Worm (Caenorhabditis elegans): ENCODE results near the gene nspb-10.
A peak's percentile ranks its signal among the peaks of the same experiment; 100 is the strongest.

The nspb-10 gene

ce11 chrII:14598367-14598766 is 10.3 kb upstream of the nspb-10 start (continued):
- TF ChIP-seq Y75B8A.6 (GFP tag; IDR thresholded peaks at IDR 0.05) (no peak), dve-1 (tag; optimal IDR thresholded peaks at IDR 0.05; ENCODE audit: insufficient read depth) (peak; percentile 99), aly-2 (tag; optimal IDR thresholded peaks at IDR 0.05) (no peak), nhr-42 (GFP tag; IDR thresholded peaks at IDR 0.05) (peak; percentile 73), ctbp-1 (GFP tag; IDR thresholded peaks at IDR 0.05) (no peak), lin-13 (GFP tag; optimal IDR thresholded peaks at IDR 0.05) (peak; percentile 37), php-3 (GFP tag; IDR thresholded peaks at IDR 0.05) (peak; percentile 51), F37D6.2 (tag; optimal IDR thresholded peaks at IDR 0.05) (no peak), R02D3.7 (tag; optimal IDR thresholded peaks at IDR 0.05) (no peak), dmd-6 (GFP tag; IDR thresholded peaks at IDR 0.05) (peak; percentile 77), unc-130 (GFP tag; optimal IDR thresholded peaks at IDR 0.05) (no peak), rbr-2 (tag; optimal IDR thresholded peaks at IDR 0.05) (no peak), tag-97 (GFP tag; IDR thresholded peaks at IDR 0.05) (no peak), Y105C5A.15 (GFP tag; IDR thresholded peaks at IDR 0.05) (no peak), nhr-10 (tag; optimal IDR thresholded peaks at IDR 0.05) (peak; percentile 67), sdz-12 (GFP tag; optimal IDR thresholded peaks at IDR 0.05) (no peak), zfp-2 (tag; optimal IDR thresholded peaks at IDR 0.05) (no peak), mes-2 (tag; optimal IDR thresholded peaks at IDR 0.05; ENCODE audit: poor library complexity, severe bottlenecking) (peak; percentile 56), ceh-62 (tag; optimal IDR thresholded peaks at IDR 0.05) (no peak), hlh-30 (tag; optimal IDR thresholded peaks at IDR 0.05; ENCODE audit: insufficient read depth) (peak; percentile 97), nhr-102 (tag; optimal IDR thresholded peaks at IDR 0.05) (peak; percentile 48), nhr-11 (tag; optimal IDR thresholded peaks at IDR 0.05) (peak; percentile 92), set-16 (GFP tag; IDR thresholded peaks at IDR 0.05) (no peak), T26A8.4 (GFP tag; IDR thresholded peaks at IDR 0.05) (peak; percentile 61; the same call in 1 of the 2 replicates), nhr-41 (GFP tag; IDR thresholded peaks at IDR 0.05) (no peak), ZK546.5 (tag; optimal IDR thresholded peaks at IDR 0.05) (no peak), mdl-1 (tag; optimal IDR thresholded peaks at IDR 0.05) (peak in 1 of 2 experiments; percentile 75), gei-8 (GFP tag; optimal IDR thresholded peaks at IDR 0.05) (no peak), nhr-6 (tag; optimal IDR thresholded peaks at IDR 0.05) (peak; percentile 41), nhr-237 (tag; optimal IDR thresholded peaks at IDR 0.05) (no peak), lin-39 (tag; optimal IDR thresholded peaks at IDR 0.05) (no peak), cey-2 (tag; optimal IDR thresholded peaks at IDR 0.05; ENCODE audit: borderline replicate concordance, insufficient read depth) (no peak), pqm-1 (tag; optimal IDR thresholded peaks at IDR 0.05) (peak; percentile 45), spr-1 (tag; optimal IDR thresholded peaks at IDR 0.05) (no peak), zip-2 (tag; optimal IDR thresholded peaks at IDR 0.05) (no peak), vab-7 (GFP tag; IDR thresholded peaks at IDR 0.05) (no peak), F44E2.7 (GFP tag; IDR thresholded peaks at IDR 0.05) (no peak), ceh-32 (tag; optimal IDR thresholded peaks at IDR 0.05; ENCODE audit: poor library complexity) (no peak), ces-1 (GFP tag; optimal IDR thresholded peaks at IDR 0.05) (no peak), nhr-77 (tag; optimal IDR thresholded peaks at IDR 0.05) (peak; percentile 95), fkh-10 (GFP tag; optimal IDR thresholded peaks at IDR 0.05) (no peak), daf-16 (GFP tag; optimal IDR thresholded peaks at IDR 0.05) (peak; percentile 13 to 74), daf-16 (tag; optimal IDR thresholded peaks at IDR 0.05) (peak; percentile 90), lin-1 (GFP tag; IDR thresholded peaks at IDR 0.05) (peak; percentile 58; the same call in 1 of the 2 replicates), madf-9 (GFP tag; conservative IDR thresholded peaks at IDR 0.05) (no peak), ceh-20 (GFP tag; IDR thresholded peaks at IDR 0.05) (no peak), mdt-29 (GFP tag; IDR thresholded peaks at IDR 0.05) (peak; percentile 92), egl-27 (tag; optimal IDR thresholded peaks at IDR 0.05) (no peak), ztf-7 (tag; optimal IDR thresholded peaks at IDR 0.05) (no peak), ceh-28 (tag; optimal IDR thresholded peaks at IDR 0.05) (no peak), nhr-48 (tag; optimal IDR thresholded peaks at IDR 0.05) (peak; percentile 68), fos-1 (tag; optimal IDR thresholded peaks at IDR 0.05) (no peak), unc-39 (tag; optimal IDR thresholded peaks at IDR 0.05) (no peak)
